Worm (Caenorhabditis elegans): ENCODE measurements around the gene C06B3.7.

ce11 chrV:13880607-13881006, 28.9 kb upstream of the C06B3.7 start, which contains the start of gene T22G5.3:
- TF ChIP-seq ceh-36 (tag; optimal IDR thresholded peaks at IDR 0.05) (no peak), ama-1 (optimal IDR thresholded peaks at IDR 0.05) (no peak)

Data from whole organism, early embryonic.